Fruit fly (Drosophila melanogaster) whole organism: ENCODE data around the gene Miox.

Experiments used
- CG8478 ChIP-seq: fragments of >200 bp; optimal IDR thresholded peaks from 2 replicates; lab custom pipeline; 2018; ENCODE audit warnings: inconsistent platforms
- Dll ChIP-seq: fragments of >200 bp; optimal IDR thresholded peaks from 2 replicates; lab custom pipeline; 2017
- pan ChIP-seq: fragments of >200 bp; optimal IDR thresholded peaks from 2 replicates; lab custom pipeline; 2017

- TF ChIP-seq Dll (lab: Kevin White, UChicago) (no peak), CG8478 (lab: Kevin White, UChicago) (no peak), pan (no peak)
Measured at dm6 chr3L:12138113-12138899, 46.5 kb upstream of the Miox start, which contains the start of the genes ND-SGDH and RhoGAP68F.
